Fruit fly (Drosophila melanogaster) Kc167 (cell line): ENCODE measurements around the gene CG17717.

Source experiments
- Myc ChIP-seq: fragments of >200 bp; optimal IDR thresholded peaks from 2 replicates; lab custom pipeline; 2017; ENCODE audit warnings: missing external identifiers
- Sin3A ChIP-seq: fragments of >200 bp; optimal IDR thresholded peaks from 2 replicates; lab custom pipeline; 2018; ENCODE audit warnings: missing external identifiers
- h ChIP-seq: fragments of >200 bp; optimal IDR thresholded peaks from 3 replicates; lab custom pipeline; 2018; ENCODE audit warnings: missing external identifiers
- insv ChIP-seq: fragments of >200 bp; optimal IDR thresholded peaks from 3 replicates; lab custom pipeline; 2018; ENCODE audit warnings: missing external identifiers
- psq ChIP-seq: fragments of >200 bp; optimal IDR thresholded peaks from 2 replicates; lab custom pipeline; 2017; ENCODE audit warnings: missing external identifiers
- ttk ChIP-seq: sonication (Bioruptor generic); optimal IDR thresholded peaks from 2 replicates; lab custom pipeline; 2017; ENCODE audit warnings: missing external identifiers

Gene CG17717

DNA sequence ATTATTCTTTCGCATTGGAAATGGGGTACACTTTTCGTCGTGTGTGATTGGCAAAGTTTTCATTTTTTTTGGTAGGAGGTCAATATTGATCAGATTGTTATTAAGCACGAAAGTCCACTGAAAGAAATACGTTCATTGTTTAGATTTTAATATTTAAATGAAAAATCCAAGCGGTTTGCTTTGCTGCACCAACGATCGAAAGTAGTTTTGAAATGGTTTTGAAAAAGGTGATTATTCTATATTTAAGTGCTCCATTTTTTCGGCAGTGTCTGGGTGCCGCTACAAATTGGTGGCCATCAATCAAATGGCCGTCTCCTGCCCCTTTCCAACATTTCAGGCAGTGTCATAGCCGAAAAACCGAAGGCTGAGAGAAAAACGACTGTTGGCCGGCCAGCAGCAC lies 14.6 kb upstream of the CG17717 start:
- no peak for TF ChIP-seq Myc (lab: Kevin White, UChicago)
- TF ChIP-seq h (lab: Kevin White, UChicago): no peak
- no peak for TF ChIP-seq ttk (lab: Kevin White, UChicago)
- no peak for TF ChIP-seq psq (lab: Kevin White, UChicago)

DNA sequence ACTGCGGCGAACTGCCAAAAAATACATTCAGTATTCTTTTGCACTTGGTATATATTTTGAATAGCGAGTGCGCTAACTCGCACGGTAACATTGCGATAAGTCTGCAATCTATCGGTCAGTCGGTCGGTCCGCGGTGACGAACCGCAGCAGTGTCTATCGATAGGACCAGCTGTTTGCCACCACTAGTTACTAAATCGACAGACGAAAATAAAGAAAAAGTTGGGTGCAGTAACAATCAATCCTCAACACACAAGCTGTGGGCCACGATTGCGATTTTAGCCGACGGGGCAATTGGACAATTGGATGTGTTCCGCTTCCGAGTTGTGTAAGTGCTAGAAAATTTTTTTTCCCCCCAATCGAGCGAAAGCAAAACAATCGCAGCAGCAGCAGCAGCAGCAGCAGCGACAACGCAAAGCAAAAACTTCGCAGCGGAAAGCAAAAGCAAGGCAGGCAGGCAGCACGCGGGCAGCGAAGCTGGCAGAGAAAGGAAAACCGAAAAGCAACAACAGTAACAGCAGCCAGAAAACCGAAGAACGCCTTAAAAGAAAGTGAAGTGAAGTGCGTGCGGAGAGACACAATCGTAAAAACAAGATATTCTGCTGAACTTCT lies 1.7 kb downstream of the CG17717 start, which contains the start of gene Pat1:
Pat1 (plus strand) TSS at position 96 of the 609 bp plus-strand sequence.
- no peak for TF ChIP-seq psq (lab: Kevin White, UChicago)
- no peak for TF ChIP-seq ttk (lab: Kevin White, UChicago)
- TF ChIP-seq Myc (lab: Kevin White, UChicago): no peak
- no peak for TF ChIP-seq insv (lab: Kevin White, UChicago)
- no peak for TF ChIP-seq h (lab: Kevin White, UChicago)
- no peak for TF ChIP-seq Sin3A

DNA sequence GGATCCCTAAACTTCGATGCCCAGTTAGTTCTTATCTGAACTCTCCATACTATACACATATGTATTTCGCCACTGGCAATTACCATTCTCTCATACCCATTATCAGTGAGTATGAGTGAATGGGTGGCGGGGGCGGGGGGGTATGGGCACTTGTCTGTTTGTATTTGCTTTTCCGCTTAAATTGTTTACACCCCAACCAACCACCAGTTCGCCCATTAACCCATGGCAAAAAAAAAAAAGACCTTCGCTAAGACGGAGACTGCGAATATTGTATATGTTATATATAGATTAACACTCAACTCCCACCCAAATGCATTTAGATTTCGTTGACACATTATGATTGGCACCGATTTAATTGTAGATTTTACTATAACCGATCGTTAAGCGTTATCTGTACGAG lies 3.0 kb downstream of the CG17717 start:
- TF ChIP-seq Myc (lab: Kevin White, UChicago): no peak
- TF ChIP-seq psq (lab: Kevin White, UChicago): no peak
- no peak for TF ChIP-seq insv (lab: Kevin White, UChicago)

DNA sequence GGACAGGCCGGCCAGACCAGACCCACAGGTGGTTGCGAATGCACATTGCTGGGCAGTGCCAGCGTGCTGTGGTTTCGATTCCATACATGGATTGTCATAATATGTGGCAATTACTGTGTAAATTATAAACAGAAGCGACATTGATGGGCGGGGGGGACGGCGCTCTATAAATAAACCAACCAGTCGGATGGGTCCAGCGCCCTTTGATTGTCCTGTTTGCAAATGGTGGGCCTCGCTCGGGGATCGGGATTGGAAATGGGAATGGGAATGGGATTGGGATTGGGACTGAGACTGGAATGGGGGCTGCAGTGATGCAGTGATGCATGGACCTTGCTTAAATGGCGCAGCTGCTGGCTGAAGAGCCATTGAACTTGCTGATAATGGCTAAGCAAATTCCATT lies 3.7 kb downstream of the CG17717 start:
- TF ChIP-seq insv (lab: Kevin White, UChicago): no peak
- no peak for TF ChIP-seq h (lab: Kevin White, UChicago)
- no peak for TF ChIP-seq Myc (lab: Kevin White, UChicago)
- TF ChIP-seq ttk (lab: Kevin White, UChicago): no peak
- no peak for TF ChIP-seq psq (lab: Kevin White, UChicago)
- no peak for TF ChIP-seq Sin3A

DNA sequence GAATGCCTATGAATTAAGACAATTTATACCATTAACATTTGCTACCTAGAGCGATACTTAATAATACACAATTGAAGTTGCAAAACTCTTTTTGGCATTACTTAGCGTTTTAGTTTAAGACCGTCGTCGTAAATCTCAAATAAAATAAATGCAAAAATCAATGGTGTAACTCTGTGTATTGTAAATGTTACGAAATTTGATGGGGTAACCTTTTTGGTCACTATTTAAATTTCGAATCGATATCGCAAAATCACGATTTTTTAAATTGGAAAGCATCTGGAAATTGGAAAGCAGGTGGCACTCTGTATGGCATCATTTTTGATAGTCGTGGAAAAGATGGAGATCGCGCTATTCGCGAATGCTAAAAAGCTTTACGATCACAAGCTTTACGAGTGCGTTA lies 7.7 kb downstream of the CG17717 start, which contains the start of gene APC7:
APC7 (plus strand) TSS at position 301 of the 400 bp plus-strand sequence.
- TF ChIP-seq ttk (lab: Kevin White, UChicago): no peak
- no peak for TF ChIP-seq psq (lab: Kevin White, UChicago)
- TF ChIP-seq insv (lab: Kevin White, UChicago): no peak
- TF ChIP-seq Sin3A: no peak
- TF ChIP-seq h (lab: Kevin White, UChicago): no peak
- no peak for TF ChIP-seq Myc (lab: Kevin White, UChicago)

DNA sequence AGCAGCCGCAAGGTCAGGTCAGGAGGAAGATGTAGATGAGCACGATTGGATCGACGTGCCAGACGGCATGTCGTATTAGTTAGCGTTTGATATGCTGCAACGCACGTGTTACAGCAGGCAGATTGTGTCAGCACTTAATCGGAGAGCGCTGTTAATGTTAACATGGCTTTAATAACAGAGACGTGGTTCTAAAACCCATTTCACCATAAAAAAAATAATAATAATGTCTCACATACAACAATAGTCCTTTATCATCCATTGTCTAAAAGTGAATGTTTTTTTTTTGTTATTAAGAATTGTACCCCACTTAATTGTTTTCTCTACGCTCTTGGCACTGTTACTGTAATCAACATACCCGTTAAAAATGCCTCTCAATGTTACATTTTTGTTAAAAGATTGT lies 10.1 kb downstream of the CG17717 start:
- TF ChIP-seq h (lab: Kevin White, UChicago) (no peak), insv (lab: Kevin White, UChicago) (no peak), psq (lab: Kevin White, UChicago) (no peak), ttk (lab: Kevin White, UChicago) (no peak), Myc (lab: Kevin White, UChicago) (no peak), Sin3A (no peak)

DNA sequence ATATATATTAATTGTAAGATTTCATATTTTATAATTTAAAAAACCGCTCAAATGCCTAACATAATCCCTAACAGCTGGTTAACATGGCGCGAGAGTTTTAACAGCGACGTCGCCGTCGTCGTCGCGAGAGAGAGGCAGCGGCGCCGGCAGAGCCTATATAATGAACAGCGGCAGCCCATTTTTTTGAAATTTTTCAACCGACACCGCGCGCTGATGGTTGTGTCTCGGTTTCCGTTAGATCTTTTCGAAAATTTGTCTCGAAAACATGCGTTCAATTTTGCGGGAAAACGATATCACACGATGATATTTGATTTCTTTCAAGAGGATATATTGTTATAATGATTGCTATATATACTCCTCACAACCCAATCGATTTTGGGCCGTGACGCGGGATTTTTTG lies 10.8 kb downstream of the CG17717 start, which contains the start of gene pigs:
pigs (plus strand) TSS at position 183 of the 400 bp plus-strand sequence.
- no peak for TF ChIP-seq ttk (lab: Kevin White, UChicago)
- no peak for TF ChIP-seq Myc (lab: Kevin White, UChicago)
- no peak for TF ChIP-seq insv (lab: Kevin White, UChicago)
- no peak for TF ChIP-seq psq (lab: Kevin White, UChicago)
- TF ChIP-seq h (lab: Kevin White, UChicago): no peak
- no peak for TF ChIP-seq Sin3A

DNA sequence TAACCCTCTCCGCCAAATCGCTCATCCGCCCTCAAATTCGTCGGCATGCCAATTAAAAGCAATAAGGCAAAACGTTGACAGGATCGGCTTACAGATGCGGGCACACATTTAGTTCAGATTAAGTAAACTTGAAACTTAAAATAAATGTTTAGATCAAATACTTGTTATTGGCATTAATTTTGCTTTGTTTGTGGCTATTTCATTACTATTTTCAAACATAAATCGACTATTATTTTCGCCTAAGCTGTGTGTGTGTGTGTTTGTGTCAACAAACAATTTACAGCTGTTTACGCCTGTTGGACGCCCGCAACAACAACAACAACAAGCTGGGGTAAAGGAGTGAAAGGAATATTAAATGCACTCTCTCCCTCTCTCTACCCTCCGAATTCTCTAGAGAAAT lies 12.1 kb downstream of the CG17717 start:
- TF ChIP-seq insv (lab: Kevin White, UChicago) (no peak), h (lab: Kevin White, UChicago) (no peak), Sin3A (no peak), Myc (lab: Kevin White, UChicago) (no peak), psq (lab: Kevin White, UChicago) (no peak), ttk (lab: Kevin White, UChicago) (no peak)

DNA sequence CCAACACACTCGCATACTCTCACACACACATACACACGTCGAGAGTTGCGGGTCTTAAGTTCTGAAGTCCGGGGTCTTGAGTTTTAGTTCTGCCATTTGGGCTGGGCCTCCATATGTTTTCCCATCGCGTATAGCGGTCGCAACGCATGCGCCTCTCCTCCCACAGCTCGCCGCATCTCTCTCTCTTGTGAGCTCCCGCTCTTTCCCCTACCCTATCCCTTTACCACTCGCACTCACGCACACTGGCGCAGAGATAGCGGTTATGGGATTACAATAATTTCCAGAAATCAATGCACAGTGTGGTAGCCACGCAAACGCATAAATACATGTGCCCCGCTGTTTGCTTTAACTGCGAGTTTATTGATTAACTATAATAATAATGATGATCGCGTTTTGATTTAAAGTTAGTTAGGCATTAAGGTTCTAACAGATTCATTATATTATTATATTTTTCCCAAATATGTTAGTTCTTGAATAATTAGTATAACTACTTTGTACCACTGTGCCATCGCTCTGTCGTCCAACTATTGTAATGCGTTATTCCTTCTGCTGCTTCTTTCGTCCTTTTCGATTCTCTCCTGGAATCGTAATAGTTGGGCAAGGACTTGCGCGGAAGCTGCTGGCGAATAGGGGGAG lies 12.7 kb downstream of the CG17717 start:
- TF ChIP-seq insv (lab: Kevin White, UChicago): no peak
- TF ChIP-seq Myc (lab: Kevin White, UChicago): no peak

DNA sequence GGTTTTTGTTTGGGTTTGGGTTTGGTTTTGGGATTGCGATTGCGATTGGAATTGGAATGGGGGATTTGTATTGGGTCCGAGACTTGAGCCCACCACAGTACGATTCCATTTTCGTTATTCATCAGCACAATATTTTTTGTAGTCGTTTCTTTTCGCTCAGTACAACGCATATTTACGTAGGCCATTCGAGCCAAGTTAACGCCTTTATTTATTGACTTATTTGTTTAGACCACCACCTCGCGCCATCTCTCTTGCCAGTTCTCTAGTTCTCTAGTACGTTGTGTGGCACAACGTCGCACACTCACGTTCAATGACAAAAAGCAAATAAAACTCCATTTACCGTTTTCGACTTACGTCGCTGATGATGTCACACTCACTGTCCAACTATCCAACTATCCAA lies 15.6 kb downstream of the CG17717 start:
- TF ChIP-seq insv (lab: Kevin White, UChicago) (no peak), h (lab: Kevin White, UChicago) (no peak), Sin3A (no peak), Myc (lab: Kevin White, UChicago) (no peak), psq (lab: Kevin White, UChicago) (no peak)

DNA sequence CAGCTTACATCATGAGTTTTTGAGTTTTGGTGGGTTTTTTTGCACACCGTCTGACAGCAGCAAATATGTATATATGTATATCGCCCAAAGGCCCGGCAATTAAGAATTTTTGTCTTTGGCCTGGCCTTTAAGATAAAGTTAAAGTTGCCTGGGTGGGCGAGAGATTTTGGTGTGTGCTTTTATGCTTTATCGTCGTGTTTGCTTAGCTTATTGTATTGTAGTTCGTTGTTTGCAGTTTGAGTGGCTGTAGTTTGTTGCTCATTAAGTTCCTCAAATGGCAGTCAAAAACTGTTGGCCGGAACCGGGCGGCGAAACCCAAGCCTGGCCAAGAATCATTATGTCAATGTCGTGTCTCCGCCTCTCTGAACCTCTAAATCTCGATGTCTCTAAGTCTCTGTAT lies 22.7 kb downstream of the CG17717 start:
- no peak for TF ChIP-seq h (lab: Kevin White, UChicago)
- TF ChIP-seq psq (lab: Kevin White, UChicago): no peak
- no peak for TF ChIP-seq Sin3A
- no peak for TF ChIP-seq Myc (lab: Kevin White, UChicago)
- TF ChIP-seq ttk (lab: Kevin White, UChicago): no peak
- TF ChIP-seq insv (lab: Kevin White, UChicago): no peak

DNA sequence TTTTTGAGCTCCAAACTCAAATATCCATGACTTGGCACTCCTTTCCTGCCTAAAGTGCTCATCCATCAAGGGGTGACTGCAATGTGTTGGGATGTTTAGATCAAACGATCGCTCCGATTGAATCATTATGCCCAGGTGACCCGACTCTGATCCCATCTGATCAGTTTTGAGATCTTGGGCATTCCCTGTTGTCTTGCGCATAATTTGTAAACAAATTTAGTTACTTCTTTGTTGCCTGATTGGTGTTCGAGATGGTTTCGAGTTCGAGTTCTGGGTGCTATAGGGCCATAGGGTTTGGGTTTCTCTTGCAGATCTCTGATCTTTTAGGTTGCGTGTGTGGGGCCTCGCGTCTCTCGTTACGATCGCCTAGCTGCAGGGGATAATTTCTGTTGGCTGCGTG lies 23.4 kb downstream of the CG17717 start:
- TF ChIP-seq insv (lab: Kevin White, UChicago): no peak
- TF ChIP-seq Sin3A: no peak
- TF ChIP-seq ttk (lab: Kevin White, UChicago): no peak
- no peak for TF ChIP-seq psq (lab: Kevin White, UChicago)
- TF ChIP-seq h (lab: Kevin White, UChicago): no peak
- no peak for TF ChIP-seq Myc (lab: Kevin White, UChicago)
